Worm (Caenorhabditis elegans) whole organism, L4 larva: ENCODE data around the gene ZK829.3.

Experiments
- F26F4.8 ChIP-seq: fragments of 200-800 bp; sonication (Bioruptor generic); conservative IDR thresholded peaks from 2 replicates; pipeline ENCODE4 v1.3.6; 2022; ENCODE audit warnings: missing genetic modification characterization, missing compliant biosample characterization
- F37D6.2 ChIP-seq: sonication (generic microtip); optimal IDR thresholded peaks from 2 replicates; lab custom pipeline; 2016; ENCODE audit warnings: mild to moderate bottlenecking, missing genetic modification characterization, missing compliant biosample characterization
- F44E2.7 ChIP-seq: fragments of 200-800 bp; sonication (Bioruptor generic); IDR thresholded peaks from 2 replicates; pipeline ENCODE4 v2.1.2; 2022; ENCODE audit warnings: missing genetic modification characterization, missing compliant biosample characterization
- R02D3.7 ChIP-seq: fragments of 150-350 bp; sonication (generic microtip); optimal IDR thresholded peaks from 3 replicates; lab custom pipeline; 2014; ENCODE audit warnings: missing biosample characterization, missing genetic modification characterization
- aly-2 ChIP-seq: sonication (generic microtip); optimal IDR thresholded peaks from 2 replicates; lab custom pipeline; 2018; ENCODE audit warnings: missing biosample characterization, missing genetic modification characterization
- ceh-20 ChIP-seq: fragments of 200-800 bp; sonication (Bioruptor generic); IDR thresholded peaks from 2 replicates; pipeline ENCODE4 v1.3.6; 2022; ENCODE audit warnings: missing genetic modification reagents, missing genetic modification characterization, missing compliant biosample characterization
- ceh-32 ChIP-seq: sonication (generic microtip); optimal IDR thresholded peaks from 2 replicates; lab custom pipeline; 2016; ENCODE audit warnings: mild to moderate bottlenecking, missing genetic modification characterization, missing compliant biosample characterization; ENCODE audit not compliant: poor library complexity
- ceh-62 ChIP-seq: sonication (generic microtip); optimal IDR thresholded peaks from 2 replicates; lab custom pipeline; 2017; ENCODE audit warnings: missing biosample characterization, missing genetic modification characterization
- ctbp-1 ChIP-seq: fragments of 200-800 bp; sonication (Bioruptor generic); IDR thresholded peaks from 2 replicates; pipeline ENCODE4 v1.3.6; 2022; ENCODE audit warnings: missing genetic modification reagents, missing genetic modification characterization, missing compliant biosample characterization
- daf-16 ChIP-seq, 3 experiments: sonication (generic microtip); optimal IDR thresholded peaks; 2 replicates each; lab custom pipeline; 2016 to 2017; ENCODE audit warnings: missing genetic modification characterization in 3 of 3, missing genetic modification reagents in 3 of 3, mild to moderate bottlenecking in 2 of 3, missing compliant biosample characterization in 2 of 3, missing biosample characterization in 1 of 3, moderate library complexity in 1 of 3
- daf-19 ChIP-seq: fragments of 200-800 bp; sonication (Bioruptor generic); conservative IDR thresholded peaks from 2 replicates; pipeline ENCODE4 v1.3.6; 2022; ENCODE audit warnings: missing genetic modification characterization, missing compliant biosample characterization
- dve-1 ChIP-seq: sonication (generic microtip); optimal IDR thresholded peaks from 2 replicates; lab custom pipeline; 2017; ENCODE audit warnings: antibody characterized with exemption, mild to moderate bottlenecking, missing genetic modification characterization, missing compliant biosample characterization; ENCODE audit not compliant: insufficient read depth
- hif-1 ChIP-seq, 2 experiments: sonication (generic microtip); optimal IDR thresholded peaks; 2 replicates each; lab custom pipeline; 2016 to 2017; ENCODE audit warnings: missing compliant biosample characterization in 2 of 2, missing genetic modification characterization in 2 of 2, missing genetic modification reagents in 2 of 2, missing genotype in 2 of 2, mild to moderate bottlenecking in 1 of 2
- lin-15B ChIP-seq: fragments of 150-350 bp; sonication (generic microtip); optimal IDR thresholded peaks from 3 replicates; lab custom pipeline; 2014; ENCODE audit warnings: missing biosample characterization, missing genetic modification characterization
- lin-38 ChIP-seq: fragments of 200-800 bp; sonication (Bioruptor generic); IDR thresholded peaks from 2 replicates; pipeline ENCODE4 v1.3.6; 2022; ENCODE audit warnings: missing genetic modification reagents, missing genetic modification characterization, missing compliant biosample characterization
- madf-5 ChIP-seq, 2 experiments: fragments of 200-800 bp; sonication (Bioruptor generic); IDR thresholded peaks; 2 replicates each; pipeline ENCODE4 v1.3.6; 2022; ENCODE audit warnings: missing compliant biosample characterization in 2 of 2, missing genetic modification characterization in 2 of 2
- mes-2 ChIP-seq: sonication (generic microtip); optimal IDR thresholded peaks from 2 replicates; lab custom pipeline; 2016; ENCODE audit warnings: missing genotype, mild to moderate bottlenecking, missing genetic modification characterization, missing compliant biosample characterization; ENCODE audit not compliant: poor library complexity, severe bottlenecking
- nhr-25 ChIP-seq: sonication (generic microtip); optimal IDR thresholded peaks from 2 replicates; lab custom pipeline; 2017; ENCODE audit warnings: missing genetic modification characterization, mild to moderate bottlenecking, missing compliant biosample characterization, antibody characterized with exemption, moderate library complexity, borderline replicate concordance; ENCODE audit not compliant: insufficient read depth
- nhr-42 ChIP-seq: fragments of 200-800 bp; sonication (Bioruptor generic); IDR thresholded peaks from 2 replicates; pipeline ENCODE4 v1.3.6; 2022; ENCODE audit warnings: missing genetic modification characterization, missing compliant biosample characterization
- pqm-1 ChIP-seq: sonication (generic microtip); optimal IDR thresholded peaks from 2 replicates; lab custom pipeline; 2017; ENCODE audit warnings: missing biosample characterization, missing genetic modification characterization
- rbr-2 ChIP-seq: sonication (generic microtip); optimal IDR thresholded peaks from 2 replicates; lab custom pipeline; 2016; ENCODE audit warnings: missing genotype, missing genetic modification characterization, missing compliant biosample characterization
- saeg-2 ChIP-seq: fragments of 200-800 bp; sonication (Bioruptor generic); IDR thresholded peaks from 2 replicates; pipeline ENCODE4 v1.3.6; 2022; ENCODE audit warnings: missing genetic modification reagents, missing genetic modification characterization, missing compliant biosample characterization
- snpc-1.2 ChIP-seq: fragments of 200-800 bp; sonication (Bioruptor generic); IDR thresholded peaks from 2 replicates; pipeline ENCODE4 v1.3.6; 2022; ENCODE audit warnings: missing genetic modification reagents, missing genetic modification characterization, missing compliant biosample characterization
- spr-1 ChIP-seq: sonication (generic microtip); optimal IDR thresholded peaks from 2 replicates; lab custom pipeline; 2016; ENCODE audit warnings: mild to moderate bottlenecking, missing genetic modification characterization, missing compliant biosample characterization
- unc-130 ChIP-seq: sonication (generic microtip); optimal IDR thresholded peaks from 2 replicates; lab custom pipeline; 2016; ENCODE audit warnings: missing genetic modification reagents, missing genetic modification characterization, missing compliant biosample characterization
- vab-7 ChIP-seq: fragments of 200-800 bp; sonication (Bioruptor generic); IDR thresholded peaks from 2 replicates; pipeline ENCODE4 v1.3.6; 2022; ENCODE audit warnings: missing genetic modification reagents, missing genetic modification characterization, missing compliant biosample characterization
- zip-11 ChIP-seq: fragments of 200-800 bp; sonication (Bioruptor generic); IDR thresholded peaks from 2 replicates; pipeline ENCODE4 v1.3.6; 2022; ENCODE audit warnings: missing genetic modification characterization, missing compliant biosample characterization

ZK829.3 gene

ce11 chrIV:11897710-11898109 lies 47.8 kb downstream of the ZK829.3 start (continued):
- no peak for TF ChIP-seq ceh-32
- TF ChIP-seq lin-15B = no peak
- no peak for TF ChIP-seq ceh-62 (tag; lab: Kevin White, UChicago)
- no peak for TF ChIP-seq daf-16 (GFP tag; optimal IDR thresholded peaks at IDR 0.05; lab: Kevin White, UChicago)
- no peak for TF ChIP-seq daf-16 (tag; optimal IDR thresholded peaks at IDR 0.05; lab: Kevin White, UChicago)
- TF ChIP-seq F37D6.2 (tag; lab: Kevin White, UChicago) = no peak
- no peak for TF ChIP-seq vab-7 (GFP tag; lab: Robert Waterston, UW)
- TF ChIP-seq saeg-2 = no peak
- no peak for TF ChIP-seq unc-130 (GFP tag; lab: Kevin White, UChicago)
- no peak for TF ChIP-seq R02D3.7 (tag; lab: Kevin White, UChicago)

- TF ChIP-seq hif-1 (tag; optimal IDR thresholded peaks at IDR 0.05; lab: Kevin White, UChicago) (no peak), zip-11 (GFP tag; lab: Robert Waterston, UW) (no peak), mes-2 (tag; lab: Kevin White, UChicago) (no peak), ctbp-1 (GFP tag; lab: Robert Waterston, UW) (no peak), nhr-25 (no peak), spr-1 (tag; lab: Kevin White, UChicago) (no peak), nhr-42 (no peak), daf-19 (no peak), lin-38 (GFP tag; lab: Robert Waterston, UW) (no peak), F26F4.8 (GFP tag; lab: Robert Waterston, UW) (no peak), ceh-20 (GFP tag; lab: Robert Waterston, UW) (no peak), rbr-2 (tag; lab: Kevin White, UChicago) (no peak), dve-1 (no peak), madf-5 (GFP tag; IDR thresholded peaks at IDR 0.05; lab: Robert Waterston, UW) (no peak), pqm-1 (no peak), F44E2.7 (no peak), aly-2 (no peak), snpc-1.2 (GFP tag; lab: Robert Waterston, UW) (no peak)
- TF ChIP-seq, all 104 proteins: peak for 0
These were observed 52.2 kb downstream of the ZK829.3 start for ce11 chrIV:11893336-11893735.
